Worm (Caenorhabditis elegans) whole organism, young adult: Measurements from ENCODE around the gene R05F9.11.

Experiments used
- B0019.2 ChIP-seq: fragments of 200-800 bp; sonication (Bioruptor generic); conservative IDR thresholded peaks from 2 replicates; pipeline ENCODE4 v1.3.6; 2022; ENCODE audit warnings: missing genetic modification reagents, missing genetic modification characterization, missing compliant biosample characterization
- B0035.1 ChIP-seq: sonication (generic microtip); optimal IDR thresholded peaks from 2 replicates; lab custom pipeline; 2016; ENCODE audit warnings: missing genetic modification characterization, mild to moderate bottlenecking, missing compliant biosample characterization, missing genotype, missing genetic modification reagents
- C17E4.6 ChIP-seq: fragments of 200-800 bp; sonication (Bioruptor generic); IDR thresholded peaks from 2 replicates; pipeline ENCODE4 v1.3.6; 2022; ENCODE audit warnings: missing genetic modification reagents, missing genetic modification characterization, missing compliant biosample characterization
- D2030.7 ChIP-seq: fragments of 200-800 bp; sonication (Bioruptor generic); IDR thresholded peaks from 2 replicates; pipeline ENCODE4 v1.3.6; 2022; ENCODE audit warnings: missing genetic modification reagents, missing genetic modification characterization, missing compliant biosample characterization
- F10E7.11 ChIP-seq: sonication (generic microtip); optimal IDR thresholded peaks from 2 replicates; lab custom pipeline; 2017; ENCODE audit warnings: mild to moderate bottlenecking, missing genetic modification characterization, moderate library complexity, missing compliant biosample characterization
- F22D6.2 ChIP-seq: sonication (generic microtip); optimal IDR thresholded peaks from 2 replicates; lab custom pipeline; 2016; ENCODE audit warnings: mild to moderate bottlenecking, missing genetic modification characterization, missing compliant biosample characterization
- F23B12.7 ChIP-seq: sonication (generic microtip); optimal IDR thresholded peaks from 2 replicates; lab custom pipeline; 2017; ENCODE audit warnings: missing genetic modification characterization, mild to moderate bottlenecking, missing compliant biosample characterization, antibody characterized with exemption, moderate library complexity; ENCODE audit not compliant: insufficient read depth
- F33H1.4 ChIP-seq: fragments of 200-800 bp; sonication (Bioruptor generic); IDR thresholded peaks from 2 replicates; pipeline ENCODE4 v1.3.6; 2022; ENCODE audit warnings: missing genetic modification reagents, missing genetic modification characterization, missing compliant biosample characterization
- F39B2.1 ChIP-seq: fragments of 200-800 bp; sonication (Bioruptor generic); IDR thresholded peaks from 2 replicates; pipeline ENCODE4 v1.3.6; 2022; ENCODE audit warnings: missing genetic modification reagents, missing genetic modification characterization, missing compliant biosample characterization
- F49E8.2 ChIP-seq: sonication (generic microtip); optimal IDR thresholded peaks from 3 replicates; lab custom pipeline; 2017; ENCODE audit warnings: missing genetic modification characterization, mild to moderate bottlenecking, missing compliant biosample characterization, antibody characterized with exemption, moderate library complexity; ENCODE audit not compliant: insufficient read depth
- Y53F4B.3 ChIP-seq: fragments of 200-800 bp; sonication (Bioruptor generic); IDR thresholded peaks from 2 replicates; pipeline ENCODE4 v1.3.6; 2022; ENCODE audit warnings: missing genetic modification reagents, missing genetic modification characterization, missing compliant biosample characterization
- akir-1 ChIP-seq: fragments of 200-800 bp; sonication (Bioruptor generic); optimal IDR thresholded peaks from 2 replicates; lab custom pipeline; 2018; ENCODE audit warnings: mild to moderate bottlenecking, missing genetic modification characterization, moderate library complexity, missing compliant biosample characterization
- atf-7 ChIP-seq: sonication (generic microtip); optimal IDR thresholded peaks from 2 replicates; lab custom pipeline; 2017; ENCODE audit warnings: mild to moderate bottlenecking, missing genetic modification characterization, missing compliant biosample characterization
- athp-1 ChIP-seq: sonication (generic microtip); optimal IDR thresholded peaks from 2 replicates; lab custom pipeline; 2017; ENCODE audit warnings: mild to moderate bottlenecking, missing genetic modification characterization, missing compliant biosample characterization
- ccch-3 ChIP-seq: fragments of 200-800 bp; sonication (Bioruptor generic); optimal IDR thresholded peaks from 2 replicates; lab custom pipeline; 2018; ENCODE audit warnings: mild to moderate bottlenecking, missing genetic modification characterization, missing compliant biosample characterization
- ceh-91 ChIP-seq: fragments of 200-800 bp; sonication (Bioruptor generic); IDR thresholded peaks from 2 replicates; pipeline ENCODE4 v1.3.6; 2022; ENCODE audit warnings: missing genetic modification reagents, missing genetic modification characterization, missing compliant biosample characterization
- dpff-1 ChIP-seq: sonication (generic microtip); optimal IDR thresholded peaks from 2 replicates; lab custom pipeline; 2017; ENCODE audit warnings: mild to moderate bottlenecking, missing genetic modification characterization, missing compliant biosample characterization
- dpl-1 ChIP-seq: fragments of 150-350 bp; optimal IDR thresholded peaks from 2 replicates; lab custom pipeline; 2014; ENCODE audit warnings: missing biosample characterization, missing genetic modification reagents, missing genetic modification characterization
- efl-1 ChIP-seq: fragments of 150-350 bp; optimal IDR thresholded peaks from 2 replicates; lab custom pipeline; 2014; ENCODE audit warnings: missing biosample characterization, missing genetic modification reagents, missing genetic modification characterization
- him-1 ChIP-seq: sonication (generic microtip); optimal IDR thresholded peaks from 2 replicates; lab custom pipeline; 2016; ENCODE audit warnings: missing genotype, missing genetic modification reagents, missing genetic modification characterization, missing compliant biosample characterization
- hsf-1 ChIP-seq: fragments of 200-800 bp; sonication (Bioruptor generic); IDR thresholded peaks from 2 replicates; pipeline ENCODE4 v1.3.6; 2022; ENCODE audit warnings: missing genetic modification reagents, missing genetic modification characterization, missing compliant biosample characterization
- lag-1 ChIP-seq: fragments of 200-800 bp; sonication (Bioruptor generic); IDR thresholded peaks from 2 replicates; pipeline ENCODE4 v1.3.6; 2022; ENCODE audit warnings: missing genetic modification reagents, missing genetic modification characterization, missing compliant biosample characterization
- lin-54 ChIP-seq: fragments of 200-800 bp; sonication (Bioruptor generic); optimal IDR thresholded peaks from 2 replicates; lab custom pipeline; 2018; ENCODE audit warnings: mild to moderate bottlenecking, missing genetic modification characterization, missing compliant biosample characterization
- lsl-1 ChIP-seq: fragments of 200-800 bp; sonication (Bioruptor generic); optimal IDR thresholded peaks from 2 replicates; lab custom pipeline; 2018; ENCODE audit warnings: mild to moderate bottlenecking, missing genetic modification characterization, moderate library complexity, missing compliant biosample characterization
- madf-6 ChIP-seq: fragments of 200-800 bp; sonication (Bioruptor generic); IDR thresholded peaks from 2 replicates; pipeline ENCODE4 v1.3.6; 2022; ENCODE audit warnings: missing genetic modification reagents, missing genetic modification characterization, missing compliant biosample characterization
- madf-8 ChIP-seq: fragments of 200-800 bp; sonication (Bioruptor generic); conservative IDR thresholded peaks from 2 replicates; pipeline ENCODE4 v1.3.6; 2022; ENCODE audit warnings: missing genetic modification reagents, missing genetic modification characterization, missing compliant biosample characterization
- mcd-1 ChIP-seq: fragments of 200-800 bp; sonication (Bioruptor generic); IDR thresholded peaks from 2 replicates; pipeline ENCODE4 v1.3.6; 2022; ENCODE audit warnings: missing genetic modification reagents, missing genetic modification characterization, missing compliant biosample characterization
- nhr-27 ChIP-seq: fragments of 200-800 bp; sonication (Bioruptor generic); optimal IDR thresholded peaks from 2 replicates; lab custom pipeline; 2018; ENCODE audit warnings: mild to moderate bottlenecking, missing genetic modification characterization, moderate library complexity, missing compliant biosample characterization
- nhr-80 ChIP-seq: sonication (generic microtip); optimal IDR thresholded peaks from 2 replicates; lab custom pipeline; 2016; ENCODE audit warnings: missing genetic modification characterization, missing compliant biosample characterization
- pbrm-1 ChIP-seq: fragments of 200-800 bp; sonication (Bioruptor generic); IDR thresholded peaks from 2 replicates; pipeline ENCODE4 v1.3.6; 2022; ENCODE audit warnings: missing genetic modification reagents, missing genetic modification characterization, missing compliant biosample characterization
- rcor-1 ChIP-seq: fragments of 200-800 bp; sonication (Bioruptor generic); IDR thresholded peaks from 2 replicates; pipeline ENCODE4 v1.3.6; 2022; ENCODE audit warnings: missing genetic modification reagents, missing genetic modification characterization, missing compliant biosample characterization
- repo-1 ChIP-seq: sonication (generic microtip); optimal IDR thresholded peaks from 2 replicates; lab custom pipeline; 2017; ENCODE audit warnings: mild to moderate bottlenecking, missing genetic modification characterization, missing compliant biosample characterization
- snpc-1.3 ChIP-seq: sonication (generic microtip); optimal IDR thresholded peaks from 2 replicates; lab custom pipeline; 2017; ENCODE audit warnings: missing genetic modification characterization, mild to moderate bottlenecking, missing compliant biosample characterization, antibody characterized with exemption, moderate library complexity, missing genotype, missing genetic modification reagents; ENCODE audit not compliant: insufficient read depth
- somi-1 ChIP-seq: fragments of 200-800 bp; sonication (Bioruptor generic); optimal IDR thresholded peaks from 2 replicates; lab custom pipeline; 2018; ENCODE audit warnings: mild to moderate bottlenecking, missing genetic modification characterization, missing compliant biosample characterization
- tbp1 ChIP-seq: fragments of 200-800 bp; sonication (Bioruptor generic); optimal IDR thresholded peaks from 2 replicates; lab custom pipeline; 2018; ENCODE audit warnings: mild to moderate bottlenecking, missing genetic modification characterization, missing compliant biosample characterization
- tlf-1 ChIP-seq: fragments of 200-800 bp; sonication (Bioruptor generic); optimal IDR thresholded peaks from 2 replicates; lab custom pipeline; 2018; ENCODE audit warnings: mild to moderate bottlenecking, missing genetic modification characterization, missing compliant biosample characterization
- xnd-1 ChIP-seq: sonication (generic microtip); optimal IDR thresholded peaks from 2 replicates; lab custom pipeline; 2016; ENCODE audit warnings: missing genotype, missing genetic modification reagents, missing genetic modification characterization, missing compliant biosample characterization
- zfh-2 ChIP-seq: fragments of 200-800 bp; sonication (Bioruptor generic); conservative IDR thresholded peaks from 2 replicates; pipeline ENCODE4 v1.3.6; 2022; ENCODE audit warnings: missing genetic modification reagents, missing genetic modification characterization, missing compliant biosample characterization
- ztf-22 ChIP-seq: fragments of 200-800 bp; sonication (Bioruptor generic); optimal IDR thresholded peaks from 2 replicates; lab custom pipeline; 2018; ENCODE audit warnings: mild to moderate bottlenecking, missing genetic modification characterization, moderate library complexity, missing compliant biosample characterization

Gene R05F9.11

ce11 chrII:4914214-4914613 lies at the start of gene R05F9.11:
R05F9.11 (minus strand) TSS chrII:4914218.
- TF ChIP-seq ztf-22 (GFP tag; lab: Kevin White, UChicago) (no peak), efl-1 (peak; percentile 27), D2030.7 (GFP tag; lab: Robert Waterston, UW) (peak; percentile 66), akir-1 (no peak), B0035.1 (tag; lab: Kevin White, UChicago) (no peak), xnd-1 (tag; lab: Kevin White, UChicago) (peak; percentile 90), ccch-3 (GFP tag; lab: Kevin White, UChicago) (no peak), snpc-1.3 (tag; lab: Kevin White, UChicago) (no peak), atf-7 (tag; lab: Kevin White, UChicago) (no peak), lsl-1 (GFP tag; lab: Kevin White, UChicago) (peak; percentile 94), dpff-1 (tag; lab: Kevin White, UChicago) (no peak), zfh-2 (GFP tag; lab: Robert Waterston, UW) (no peak), rcor-1 (GFP tag; lab: Robert Waterston, UW) (0 out of 2 replicates have a peak, but pooled peaks have one; percentile 11), him-1 (tag; lab: Kevin White, UChicago) (peak; percentile 79), F33H1.4 (GFP tag; lab: Robert Waterston, UW) (peak; percentile 95), F49E8.2 (tag; lab: Kevin White, UChicago) (peak; percentile 43), madf-6 (GFP tag; lab: Robert Waterston, UW) (peak; percentile 93), pbrm-1 (GFP tag; lab: Robert Waterston, UW) (no peak), mcd-1 (GFP tag; lab: Robert Waterston, UW) (0 out of 2 replicates have a peak, but pooled peaks have one; percentile 18), lin-54 (GFP tag; lab: Kevin White, UChicago) (peak; percentile 45), F22D6.2 (tag; lab: Kevin White, UChicago) (no peak), F23B12.7 (no peak), Y53F4B.3 (GFP tag; lab: Robert Waterston, UW) (no peak), athp-1 (tag; lab: Kevin White, UChicago) (no peak), ceh-91 (0 out of 2 replicates have a peak, but pooled peaks have one; percentile 52), tbp1 (GFP tag; lab: Kevin White, UChicago) (peak; percentile 42), madf-8 (GFP tag; lab: Robert Waterston, UW) (peak; percentile 87), F39B2.1 (GFP tag; lab: Robert Waterston, UW) (no peak), B0019.2 (GFP tag; lab: Robert Waterston, UW) (no peak), dpl-1 (GFP tag; lab: Kevin White, UChicago) (no peak), repo-1 (no peak), lag-1 (GFP tag; lab: Robert Waterston, UW) (no peak), hsf-1 (GFP tag; lab: Robert Waterston, UW) (0 out of 2 replicates have a peak, but pooled peaks have one; percentile 40), tlf-1 (GFP tag; lab: Kevin White, UChicago) (peak; percentile 4), C17E4.6 (GFP tag; lab: Robert Waterston, UW) (no peak)
- TF ChIP-seq, all 124 proteins: peak for 16

DNA sequence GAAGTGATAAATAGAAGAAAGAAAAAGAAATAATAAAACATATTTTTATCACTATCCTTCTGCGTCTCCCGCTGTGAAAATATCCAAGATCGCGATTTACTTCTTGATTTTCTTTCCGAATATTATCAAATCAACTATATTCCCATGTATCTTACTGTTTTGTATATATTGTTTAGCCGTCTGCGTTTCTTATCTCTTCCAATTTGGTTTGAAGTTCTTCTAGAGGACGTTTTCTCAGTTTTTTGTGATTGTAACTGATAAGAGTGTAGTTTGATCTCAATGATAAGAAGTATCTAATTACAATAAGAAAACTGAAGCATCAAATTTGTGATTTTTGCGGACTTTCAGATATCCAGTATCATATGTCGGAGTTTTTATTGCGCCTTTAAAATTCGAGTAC lies 46.7 kb upstream of the R05F9.11 start:
- TF ChIP-seq tlf-1 (GFP tag; lab: Kevin White, UChicago) (no peak), somi-1 (GFP tag; lab: Kevin White, UChicago) (no peak), F10E7.11 (no peak), nhr-27 (no peak), nhr-80 (tag; lab: Kevin White, UChicago) (peak; percentile 45)
